Worm (Caenorhabditis elegans) whole organism, early embryonic: ENCODE measurements around the gene Y70C5C.1.

Experiments used
- B0310.2 ChIP-seq: sonication (generic microtip); optimal IDR thresholded peaks from 2 replicates; lab custom pipeline; 2016; ENCODE audit warnings: mild to moderate bottlenecking, missing genetic modification characterization, missing compliant biosample characterization
- F13C5.2 ChIP-seq: sonication (generic microtip); optimal IDR thresholded peaks from 2 replicates; lab custom pipeline; 2017; ENCODE audit warnings: mild to moderate bottlenecking, missing genetic modification characterization, inconsistent platforms, missing compliant biosample characterization
- aly-1 ChIP-seq: sonication (generic microtip); optimal IDR thresholded peaks from 2 replicates; lab custom pipeline; 2016; ENCODE audit warnings: missing genetic modification characterization, missing compliant biosample characterization
- ama-1 ChIP-seq: fragments of 150-350 bp; optimal IDR thresholded peaks from 2 replicates; lab custom pipeline; 2014
- ceh-13 ChIP-seq: fragments of 200-800 bp; sonication (Bioruptor generic); optimal IDR thresholded peaks from 2 replicates; lab custom pipeline; 2018; ENCODE audit warnings: mild to moderate bottlenecking, missing genetic modification characterization, missing compliant biosample characterization
- ceh-36 ChIP-seq: sonication (generic microtip); optimal IDR thresholded peaks from 2 replicates; lab custom pipeline; 2016; ENCODE audit warnings: missing genetic modification characterization, inconsistent platforms, missing compliant biosample characterization
- ets-7 ChIP-seq: sonication (generic microtip); optimal IDR thresholded peaks from 2 replicates; lab custom pipeline; 2016; ENCODE audit warnings: missing genotype, missing genetic modification characterization, missing compliant biosample characterization
- flt-1 ChIP-seq: fragments of 200-800 bp; sonication (Bioruptor generic); IDR thresholded peaks from 2 replicates; pipeline ENCODE4 v1.3.6; 2022; ENCODE audit warnings: missing genetic modification characterization, missing compliant biosample characterization
- hmbx-1 ChIP-seq: sonication (generic microtip); optimal IDR thresholded peaks from 2 replicates; lab custom pipeline; 2016; ENCODE audit warnings: mild to moderate bottlenecking, missing genetic modification characterization, missing compliant biosample characterization
- hmg-4 ChIP-seq: fragments of 200-800 bp; sonication (Bioruptor generic); optimal IDR thresholded peaks from 2 replicates; lab custom pipeline; 2018; ENCODE audit warnings: mild to moderate bottlenecking, missing genetic modification characterization, missing compliant biosample characterization
- hnd-1 ChIP-seq: sonication (generic microtip); optimal IDR thresholded peaks from 2 replicates; lab custom pipeline; 2016; ENCODE audit warnings: missing genetic modification characterization, missing compliant biosample characterization
- pes-1 ChIP-seq: fragments of 200-800 bp; sonication (Bioruptor generic); IDR thresholded peaks from 2 replicates; pipeline ENCODE4 v1.3.6; 2022; ENCODE audit warnings: missing genetic modification reagents, missing genetic modification characterization, missing compliant biosample characterization
- scrt-1 ChIP-seq: fragments of 200-800 bp; sonication (Bioruptor generic); IDR thresholded peaks from 2 replicates; pipeline ENCODE4 v1.3.6; 2022; ENCODE audit warnings: missing genetic modification characterization, missing compliant biosample characterization
- sea-1 ChIP-seq: fragments of 200-800 bp; sonication (Bioruptor generic); conservative IDR thresholded peaks from 2 replicates; pipeline ENCODE4 v1.3.6; 2022; ENCODE audit warnings: missing genetic modification characterization, missing compliant biosample characterization
- tbx-11 ChIP-seq: fragments of 200-800 bp; sonication (Bioruptor generic); IDR thresholded peaks from 2 replicates; pipeline ENCODE4 v1.3.6; 2022; ENCODE audit warnings: missing genetic modification characterization, missing compliant biosample characterization
- tbx-37 ChIP-seq: fragments of 200-800 bp; sonication (Bioruptor generic); conservative IDR thresholded peaks from 2 replicates; pipeline ENCODE4 v1.3.6; 2022; ENCODE audit warnings: missing genetic modification reagents, missing genetic modification characterization, missing compliant biosample characterization
- tra-4 ChIP-seq: sonication (generic microtip); optimal IDR thresholded peaks from 2 replicates; lab custom pipeline; 2017; ENCODE audit warnings: missing genetic modification characterization, missing compliant biosample characterization

Y70C5C.1 gene

DNA sequence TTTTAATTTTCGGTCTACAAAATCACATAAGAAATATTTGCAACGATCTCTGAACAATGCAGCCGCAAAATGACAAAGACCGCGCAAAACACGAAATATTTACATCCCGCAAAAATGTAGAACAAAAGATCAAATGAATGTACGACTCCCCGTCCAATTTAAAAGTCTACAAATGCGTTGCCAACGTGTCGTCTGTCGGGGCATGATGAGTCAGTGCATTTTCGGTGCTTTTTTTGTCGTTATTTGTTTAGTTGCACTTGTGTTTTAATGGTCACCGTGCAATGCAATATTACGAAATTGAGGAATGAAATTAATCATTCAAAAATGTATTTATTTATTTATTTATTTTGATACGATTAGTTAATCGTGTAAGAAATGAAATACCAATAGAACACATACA lies 24.6 kb downstream of the Y70C5C.1 start:
- TF ChIP-seq hnd-1 (tag; lab: Kevin White, UChicago): no peak
- no peak for TF ChIP-seq sea-1
- no peak for TF ChIP-seq tbx-11 (GFP tag; lab: Robert Waterston, UW)
- no peak for TF ChIP-seq flt-1 (GFP tag; lab: Robert Waterston, UW)
- no peak for TF ChIP-seq hmbx-1
- no peak for TF ChIP-seq ets-7
- no peak for TF ChIP-seq tra-4 (tag; lab: Kevin White, UChicago)
- no peak for TF ChIP-seq B0310.2 (tag; lab: Kevin White, UChicago)
- TF ChIP-seq F13C5.2 (tag; lab: Kevin White, UChicago): no peak
- TF ChIP-seq ama-1 (lab: Kevin White, UChicago): no peak
- TF ChIP-seq ceh-36: no peak
- no peak for TF ChIP-seq tbx-37 (GFP tag; lab: Robert Waterston, UW)
- no peak for TF ChIP-seq scrt-1 (GFP tag; lab: Robert Waterston, UW)
- no peak for TF ChIP-seq aly-1 (tag; lab: Kevin White, UChicago)
- TF ChIP-seq ceh-13 (GFP tag; lab: Kevin White, UChicago): no peak
- TF ChIP-seq pes-1: no peak
- no peak for TF ChIP-seq hmg-4 (GFP tag; lab: Kevin White, UChicago)

DNA sequence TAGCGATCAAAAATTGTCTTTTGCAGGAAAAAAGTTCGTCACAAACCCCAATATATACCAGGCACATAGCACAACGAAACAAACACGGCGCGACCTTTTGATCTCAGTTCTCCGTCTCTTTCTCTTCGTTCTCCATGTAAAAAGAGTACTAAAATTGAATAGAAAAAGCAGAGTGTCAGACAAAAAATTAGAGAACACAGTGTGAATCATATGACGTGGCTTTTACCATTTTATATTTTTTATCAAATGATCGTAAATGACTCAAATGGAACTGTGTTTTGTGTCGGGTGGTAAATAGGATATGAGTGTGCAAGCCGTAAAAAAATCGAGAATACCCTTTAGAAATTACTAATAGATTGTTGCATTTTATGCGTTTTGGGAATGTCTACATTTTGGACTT lies 25.9 kb downstream of the Y70C5C.1 start:
- no peak for TF ChIP-seq tra-4 (tag; lab: Kevin White, UChicago)
- no peak for TF ChIP-seq ceh-13 (GFP tag; lab: Kevin White, UChicago)
- TF ChIP-seq hmg-4 (GFP tag; lab: Kevin White, UChicago): no peak
- no peak for TF ChIP-seq hnd-1 (tag; lab: Kevin White, UChicago)
- TF ChIP-seq ets-7: no peak
- TF ChIP-seq B0310.2 (tag; lab: Kevin White, UChicago): no peak
- no peak for TF ChIP-seq flt-1 (GFP tag; lab: Robert Waterston, UW)
- no peak for TF ChIP-seq ceh-36
- TF ChIP-seq F13C5.2 (tag; lab: Kevin White, UChicago): no peak
- no peak for TF ChIP-seq tbx-11 (GFP tag; lab: Robert Waterston, UW)
- no peak for TF ChIP-seq scrt-1 (GFP tag; lab: Robert Waterston, UW)
- no peak for TF ChIP-seq ama-1 (lab: Kevin White, UChicago)
- TF ChIP-seq hmbx-1: no peak
- no peak for TF ChIP-seq tbx-37 (GFP tag; lab: Robert Waterston, UW)
- TF ChIP-seq aly-1 (tag; lab: Kevin White, UChicago): no peak
- no peak for TF ChIP-seq pes-1
- no peak for TF ChIP-seq sea-1

DNA sequence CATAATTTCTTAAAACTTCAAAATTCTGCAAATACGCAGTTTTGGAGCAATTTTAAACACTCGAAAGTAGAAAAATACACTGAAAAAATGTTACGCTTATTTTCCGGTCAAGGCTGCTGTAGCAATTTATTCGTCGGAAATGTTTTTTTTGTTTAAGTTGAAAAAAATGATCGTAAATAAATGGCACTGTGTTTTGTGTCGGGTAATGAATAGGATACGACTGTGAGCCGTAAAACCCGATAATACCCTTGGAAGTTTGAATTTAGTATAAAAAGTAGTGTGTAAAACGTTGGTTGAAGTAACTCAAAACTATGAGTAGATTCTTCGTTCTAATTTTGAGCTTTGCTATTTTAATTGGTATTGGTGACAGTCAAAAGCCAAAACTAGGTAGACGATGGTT lies 26.9 kb downstream of the Y70C5C.1 start, which contains the start of gene T25E12.14:
T25E12.14 (plus strand) TSS at position 301 of the 400 bp plus-strand sequence.
- TF ChIP-seq hnd-1 (tag; lab: Kevin White, UChicago): no peak
- TF ChIP-seq B0310.2 (tag; lab: Kevin White, UChicago): no peak
- no peak for TF ChIP-seq ceh-13 (GFP tag; lab: Kevin White, UChicago)
- TF ChIP-seq tbx-11 (GFP tag; lab: Robert Waterston, UW): no peak
- TF ChIP-seq F13C5.2 (tag; lab: Kevin White, UChicago): no peak
- TF ChIP-seq flt-1 (GFP tag; lab: Robert Waterston, UW): no peak
- no peak for TF ChIP-seq ceh-36

DNA sequence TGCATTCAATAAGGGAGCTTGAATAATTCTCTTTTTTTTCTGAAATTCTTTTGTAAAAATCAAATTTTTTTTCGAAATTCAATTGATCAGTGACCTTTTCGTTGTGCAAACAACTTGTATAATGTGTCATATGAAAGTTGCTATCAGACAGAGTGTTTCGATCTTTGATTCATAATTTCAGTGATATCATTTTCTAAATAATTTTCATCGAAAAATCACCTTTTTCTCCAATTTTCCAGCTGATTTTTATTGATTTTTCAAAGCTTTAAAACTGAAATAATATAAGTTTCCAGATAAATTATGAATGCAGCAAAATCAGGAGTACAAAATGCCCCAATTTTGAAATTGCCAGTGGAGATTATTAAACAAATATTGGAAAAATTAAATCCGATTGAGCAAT lies 28.4 kb downstream of the Y70C5C.1 start, which contains the start of gene fbxa-127:
fbxa-127 (plus strand) TSS at position 301 of the 400 bp plus-strand sequence.
- no peak for TF ChIP-seq flt-1 (GFP tag; lab: Robert Waterston, UW)
- TF ChIP-seq B0310.2 (tag; lab: Kevin White, UChicago): no peak

DNA sequence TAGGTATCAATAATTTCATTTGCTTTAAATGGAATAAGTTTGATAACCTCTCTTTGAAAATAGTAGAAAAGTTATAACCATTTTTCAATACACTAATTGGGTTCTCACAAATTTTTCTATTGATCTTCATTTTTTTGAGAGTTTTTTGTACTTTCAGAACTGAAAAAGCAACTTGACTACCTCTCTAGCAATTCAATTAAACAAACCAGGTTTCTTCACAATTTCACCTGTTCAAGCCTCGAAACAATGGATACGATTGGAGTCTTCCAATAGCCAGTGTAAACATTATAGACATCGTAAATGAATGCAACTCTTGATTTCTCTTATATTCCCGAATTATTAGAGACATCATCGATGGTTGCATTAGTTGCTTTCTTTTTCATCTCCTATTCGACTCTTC lies 30.0 kb downstream of the Y70C5C.1 start, which contains the start of gene srz-99:
srz-99 (plus strand) TSS at position 301 of the 400 bp plus-strand sequence.
- TF ChIP-seq hmg-4 (GFP tag; lab: Kevin White, UChicago) (no peak), ceh-36 (no peak), F13C5.2 (tag; lab: Kevin White, UChicago) (no peak), hmbx-1 (no peak)

DNA sequence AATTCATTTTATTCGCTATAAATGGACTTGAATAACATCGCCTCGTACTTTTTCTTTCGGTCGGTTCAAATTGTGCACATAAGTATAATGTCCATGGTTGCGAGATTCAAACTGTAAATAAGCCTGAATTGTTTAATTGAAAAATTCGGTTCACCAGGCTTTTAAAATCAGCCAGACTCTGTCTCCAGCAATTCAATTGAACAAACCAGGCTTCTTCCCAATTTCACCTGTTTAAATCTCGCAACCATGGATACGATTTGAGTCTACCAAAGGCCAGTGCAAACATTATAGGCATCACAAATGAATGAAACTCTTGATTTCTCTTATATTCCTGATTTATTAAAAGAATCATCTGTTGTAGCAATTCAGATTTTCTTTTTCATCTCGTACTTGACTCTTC lies 31.6 kb downstream of the Y70C5C.1 start, which contains the start of gene srz-100:
srz-100 (plus strand) TSS at position 301 of the 400 bp plus-strand sequence.
- TF ChIP-seq tra-4 (tag; lab: Kevin White, UChicago) (no peak), scrt-1 (GFP tag; lab: Robert Waterston, UW) (no peak), F13C5.2 (tag; lab: Kevin White, UChicago) (no peak), ets-7 (no peak), B0310.2 (tag; lab: Kevin White, UChicago) (no peak), hmbx-1 (no peak), flt-1 (GFP tag; lab: Robert Waterston, UW) (no peak), hmg-4 (GFP tag; lab: Kevin White, UChicago) (no peak), ceh-13 (GFP tag; lab: Kevin White, UChicago) (no peak), tbx-11 (GFP tag; lab: Robert Waterston, UW) (no peak), tbx-37 (GFP tag; lab: Robert Waterston, UW) (no peak), aly-1 (tag; lab: Kevin White, UChicago) (no peak), ceh-36 (no peak), hnd-1 (tag; lab: Kevin White, UChicago) (no peak), sea-1 (no peak)

DNA sequence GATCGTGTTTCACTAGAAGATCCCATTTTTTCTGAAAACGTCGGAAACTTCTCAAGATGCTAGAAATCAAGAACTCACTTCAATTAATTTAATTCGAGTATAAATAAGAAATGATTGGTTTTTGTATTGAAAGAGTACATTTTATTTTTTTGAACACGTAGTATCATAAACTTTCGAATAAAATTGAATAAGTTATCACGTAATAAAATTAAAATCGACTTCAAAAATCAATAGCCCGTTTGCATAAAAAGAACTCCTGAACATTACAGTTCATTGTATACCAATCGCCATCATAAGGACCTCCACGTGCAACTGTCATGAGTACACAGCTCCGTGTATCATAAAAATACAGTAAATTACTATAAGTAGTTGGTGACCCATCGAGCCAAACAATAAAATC lies 33.7 kb downstream of the Y70C5C.1 start, which contains the start of gene T25E12.16:
T25E12.16 (minus strand) TSS at position 101 of the 400 bp plus-strand sequence.
- no peak for TF ChIP-seq flt-1 (GFP tag; lab: Robert Waterston, UW)
- TF ChIP-seq sea-1: no peak
- TF ChIP-seq hmbx-1: no peak
- no peak for TF ChIP-seq ets-7
- TF ChIP-seq tbx-37 (GFP tag; lab: Robert Waterston, UW): no peak

DNA sequence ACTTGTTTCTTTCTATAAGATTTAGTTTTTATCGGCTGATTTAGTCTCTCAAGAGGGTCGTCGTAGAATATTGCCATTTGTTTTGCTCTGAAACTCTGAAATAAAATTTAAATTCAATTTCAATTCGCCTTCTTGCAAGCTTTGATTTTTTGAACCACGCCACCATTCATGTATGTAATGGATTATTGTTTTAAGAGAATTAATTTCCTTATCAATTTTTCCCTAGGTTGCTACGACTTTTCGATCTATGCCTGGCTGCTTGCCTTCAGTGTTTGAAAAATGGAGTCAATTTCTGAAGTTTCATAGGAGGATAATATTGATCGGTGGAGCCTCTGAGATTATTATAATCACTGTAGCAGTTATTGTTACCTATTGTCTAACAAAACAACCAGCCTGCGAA lies 35.5 kb downstream of the Y70C5C.1 start, which contains the start of the genes clec-38 and clec-34:
clec-38 (minus strand) TSS at position 101 of the 400 bp plus-strand sequence.
clec-34 (plus strand) TSS at position 248 of the 400 bp plus-strand sequence.
- TF ChIP-seq F13C5.2 (tag; lab: Kevin White, UChicago) (no peak), B0310.2 (tag; lab: Kevin White, UChicago) (no peak), ets-7 (no peak), hnd-1 (tag; lab: Kevin White, UChicago) (no peak)
